Worm (Caenorhabditis elegans) whole organism, L1 larva: ENCODE results near the gene col-110.

Experiments used
- C04F5.9 ChIP-seq: sonication (generic microtip); optimal IDR thresholded peaks from 2 replicates; lab custom pipeline; 2016; ENCODE audit warnings: missing genetic modification characterization, missing compliant biosample characterization
- C34B4.2 ChIP-seq: sonication (generic microtip); optimal IDR thresholded peaks from 2 replicates; lab custom pipeline; 2017; ENCODE audit warnings: mild to moderate bottlenecking, missing genetic modification characterization, missing compliant biosample characterization
- F16B12.6 ChIP-seq: fragments of 150-350 bp; optimal IDR thresholded peaks from 2 replicates; lab custom pipeline; 2014; ENCODE audit warnings: missing biosample characterization, missing genetic modification characterization
- aha-1 ChIP-seq: fragments of 150-350 bp; optimal IDR thresholded peaks from 2 replicates; lab custom pipeline; 2014; ENCODE audit warnings: missing biosample characterization, missing genetic modification characterization
- alr-1 ChIP-seq: fragments of 200-800 bp; sonication (Bioruptor generic); optimal IDR thresholded peaks from 2 replicates; lab custom pipeline; 2018; ENCODE audit warnings: borderline replicate concordance, mild to moderate bottlenecking, missing genetic modification characterization, missing compliant biosample characterization
- blmp-1 ChIP-seq: fragments of 150-350 bp; optimal IDR thresholded peaks from 2 replicates; lab custom pipeline; 2014; ENCODE audit warnings: missing biosample characterization, missing genetic modification characterization
- ceh-63 ChIP-seq: fragments of 200-800 bp; sonication (Bioruptor generic); optimal IDR thresholded peaks from 2 replicates; lab custom pipeline; 2018; ENCODE audit warnings: mild to moderate bottlenecking, missing genetic modification characterization, missing compliant biosample characterization
- ceh-82 ChIP-seq, 3 experiments: fragments of 150-350 bp in 1 of 3; sonication (generic microtip) in 2 of 3; optimal IDR thresholded peaks; 2 replicates each; lab custom pipeline; 2014 to 2017; ENCODE audit warnings: missing biosample characterization in 3 of 3, missing genetic modification characterization in 3 of 3
- ceh-88 ChIP-seq: fragments of 200-800 bp; sonication (Bioruptor generic); IDR thresholded peaks from 2 replicates; pipeline ENCODE4 v1.3.6; 2022; ENCODE audit warnings: missing genetic modification characterization, missing compliant biosample characterization
- ceh-90 ChIP-seq: sonication (generic microtip); optimal IDR thresholded peaks from 2 replicates; lab custom pipeline; 2016; ENCODE audit warnings: missing genetic modification characterization, missing compliant biosample characterization
- ces-1 ChIP-seq: fragments of 150-350 bp; optimal IDR thresholded peaks from 2 replicates; lab custom pipeline; 2014; ENCODE audit warnings: missing biosample characterization, missing genetic modification reagents, missing genetic modification characterization
- dsc-1 ChIP-seq: sonication (generic microtip); optimal IDR thresholded peaks from 2 replicates; lab custom pipeline; 2016; ENCODE audit warnings: mild to moderate bottlenecking, missing genetic modification characterization, missing compliant biosample characterization
- efl-1 ChIP-seq, 4 experiments: fragments of 150-350 bp; optimal IDR thresholded peaks in 3 of 4; peaks in 1 of 4; 1 replicate in 1 of 4; 2 replicates in 3 of 4; lab custom pipeline; 2014; ENCODE audit warnings: missing biosample characterization in 2 of 4, missing genetic modification characterization in 2 of 4, missing genetic modification reagents in 2 of 4
- efl-3 ChIP-seq: fragments of 200-800 bp; sonication (Bioruptor generic); optimal IDR thresholded peaks from 2 replicates; lab custom pipeline; 2018; ENCODE audit warnings: mild to moderate bottlenecking, missing genetic modification characterization, missing compliant biosample characterization
- egl-13 ChIP-seq: sonication (generic microtip); optimal IDR thresholded peaks from 2 replicates; lab custom pipeline; 2016; ENCODE audit warnings: missing genotype, missing genetic modification reagents, missing genetic modification characterization, missing compliant biosample characterization
- fkh-10 ChIP-seq: sonication (generic microtip); optimal IDR thresholded peaks from 2 replicates; lab custom pipeline; 2017; ENCODE audit warnings: missing biosample characterization, missing genetic modification reagents, missing genetic modification characterization
- fkh-8 ChIP-seq: sonication (generic microtip); optimal IDR thresholded peaks from 2 replicates; lab custom pipeline; 2016; ENCODE audit warnings: mild to moderate bottlenecking, missing genetic modification characterization, missing compliant biosample characterization
- grh-1 ChIP-seq: fragments of 200-800 bp; sonication (Bioruptor generic); IDR thresholded peaks from 2 replicates; pipeline ENCODE4 v1.3.6; 2022; ENCODE audit warnings: missing genetic modification reagents, missing genetic modification characterization, missing compliant biosample characterization
- isw-1 ChIP-seq: fragments of 200-800 bp; sonication (Bioruptor generic); IDR thresholded peaks from 2 replicates; pipeline ENCODE4 v1.3.6; 2022; ENCODE audit warnings: missing genetic modification characterization, missing compliant biosample characterization
- jun-1 ChIP-seq: fragments of 150-350 bp; optimal IDR thresholded peaks from 2 replicates; lab custom pipeline; 2014; ENCODE audit warnings: missing biosample characterization, missing genetic modification reagents, missing genetic modification characterization
- lin-14 ChIP-seq: fragments of 200-800 bp; sonication (Bioruptor generic); optimal IDR thresholded peaks from 2 replicates; lab custom pipeline; 2018; ENCODE audit warnings: mild to moderate bottlenecking, missing genetic modification characterization, moderate library complexity, missing compliant biosample characterization
- lin-39 ChIP-seq: fragments of 150-350 bp; optimal IDR thresholded peaks from 2 replicates; lab custom pipeline; 2014; ENCODE audit warnings: missing biosample characterization, missing genetic modification reagents, missing genetic modification characterization
- lir-3 ChIP-seq: sonication (generic microtip); optimal IDR thresholded peaks from 2 replicates; lab custom pipeline; 2016; ENCODE audit warnings: mild to moderate bottlenecking, missing genetic modification characterization, moderate library complexity, missing compliant biosample characterization; ENCODE audit not compliant: poor library complexity
- lsy-2 ChIP-seq, 2 experiments: fragments of 150-350 bp; optimal IDR thresholded peaks; 2 replicates each; lab custom pipeline; 2014; ENCODE audit warnings: missing biosample characterization in 2 of 2, missing genetic modification characterization in 2 of 2
- mdl-1 ChIP-seq, 2 experiments: fragments of 150-350 bp; optimal IDR thresholded peaks; 2 replicates each; lab custom pipeline; 2014 to 2017; ENCODE audit warnings: missing biosample characterization in 2 of 2, missing genetic modification characterization in 2 of 2, inconsistent platforms in 1 of 2
- mef-2 ChIP-seq: fragments of 150-350 bp; optimal IDR thresholded peaks from 2 replicates; lab custom pipeline; 2014; ENCODE audit warnings: missing biosample characterization, missing genetic modification characterization
- mep-1 ChIP-seq: fragments of 150-350 bp; optimal IDR thresholded peaks from 2 replicates; lab custom pipeline; 2014; ENCODE audit warnings: missing biosample characterization, missing genetic modification characterization
- nhr-12 ChIP-seq: sonication (generic microtip); optimal IDR thresholded peaks from 2 replicates; lab custom pipeline; 2017; ENCODE audit warnings: missing biosample characterization, missing genetic modification characterization
- nhr-19 ChIP-seq: fragments of 200-800 bp; sonication (Bioruptor generic); conservative IDR thresholded peaks from 2 replicates; pipeline ENCODE4 v1.3.6; 2022; ENCODE audit warnings: missing genetic modification characterization, missing compliant biosample characterization
- nhr-28 ChIP-seq: fragments of 150-350 bp; optimal IDR thresholded peaks from 2 replicates; lab custom pipeline; 2014; ENCODE audit warnings: missing biosample characterization, missing genetic modification characterization
- nhr-47 ChIP-seq: sonication (generic microtip); optimal IDR thresholded peaks from 2 replicates; lab custom pipeline; 2016; ENCODE audit warnings: mild to moderate bottlenecking, missing genetic modification characterization, moderate library complexity, missing compliant biosample characterization
- nhr-71 ChIP-seq: sonication (generic microtip); optimal IDR thresholded peaks from 2 replicates; lab custom pipeline; 2016; ENCODE audit warnings: mild to moderate bottlenecking, missing genetic modification characterization, moderate library complexity, missing compliant biosample characterization
- pax-3 ChIP-seq: fragments of 200-800 bp; sonication (Bioruptor generic); optimal IDR thresholded peaks from 2 replicates; lab custom pipeline; 2018; ENCODE audit warnings: mild to moderate bottlenecking, missing genetic modification characterization, moderate library complexity, missing compliant biosample characterization
- snpc-4 ChIP-seq: fragments of 150-350 bp; optimal IDR thresholded peaks from 2 replicates; lab custom pipeline; 2014; ENCODE audit warnings: missing biosample characterization, missing genetic modification characterization
- sox-4 ChIP-seq: sonication (generic microtip); optimal IDR thresholded peaks from 2 replicates; lab custom pipeline; 2016; ENCODE audit warnings: missing genetic modification characterization, missing compliant biosample characterization
- tlp-1 ChIP-seq: fragments of 150-350 bp; optimal IDR thresholded peaks from 2 replicates; lab custom pipeline; 2014; ENCODE audit warnings: missing biosample characterization, missing genetic modification characterization
- xbp-1 ChIP-seq: sonication (generic microtip); optimal IDR thresholded peaks from 2 replicates; lab custom pipeline; 2016; ENCODE audit warnings: missing genetic modification characterization, missing compliant biosample characterization
- ztf-11 ChIP-seq, 2 experiments: sonication (generic microtip); optimal IDR thresholded peaks; 2 replicates each; lab custom pipeline; 2016 to 2017; ENCODE audit warnings: missing genetic modification characterization in 2 of 2, missing biosample characterization in 1 of 2, missing compliant biosample characterization in 1 of 2

The col-110 gene

DNA sequence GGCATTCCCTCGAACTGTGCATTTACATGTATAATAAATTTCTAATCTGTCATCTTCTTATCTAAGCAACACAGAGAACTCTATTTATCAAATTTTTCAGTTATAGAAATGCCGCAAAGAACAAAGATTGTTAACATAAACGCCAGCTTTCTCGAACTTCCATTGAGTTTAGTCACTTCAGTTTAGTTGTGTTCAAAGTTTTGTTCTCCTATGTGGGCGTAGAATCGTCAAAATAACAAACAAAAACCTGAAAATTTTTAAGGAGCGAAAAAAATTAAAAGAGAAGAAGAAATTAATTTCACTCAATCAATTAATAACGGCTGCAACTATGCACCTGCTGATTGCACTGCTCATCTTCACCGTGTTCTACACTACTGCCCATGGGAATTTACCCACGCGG is 26.5 kb upstream of the col-110 start, which contains the start of gene R105.5:
Gene R105.5, plus strand, starts transcription at position 301 of the 400 bp plus-strand sequence.
- TF ChIP-seq lsy-2 (tag; optimal IDR thresholded peaks at IDR 0.05; lab: Kevin White, UChicago): no peak
- TF ChIP-seq mdl-1 (tag; optimal IDR thresholded peaks at IDR 0.05; lab: Kevin White, UChicago): no peak
- no peak for TF ChIP-seq nhr-19
- no peak for TF ChIP-seq C04F5.9 (tag; lab: Kevin White, UChicago)
- TF ChIP-seq blmp-1: no peak
- TF ChIP-seq nhr-28 (tag; lab: Kevin White, UChicago): no peak
- TF ChIP-seq nhr-12 (tag; lab: Kevin White, UChicago): no peak
- no peak for TF ChIP-seq ceh-82 (tag; optimal IDR thresholded peaks at IDR 0.05; lab: Kevin White, UChicago)
- TF ChIP-seq efl-3: no peak
- TF ChIP-seq, all 84 proteins: peak for 0

DNA sequence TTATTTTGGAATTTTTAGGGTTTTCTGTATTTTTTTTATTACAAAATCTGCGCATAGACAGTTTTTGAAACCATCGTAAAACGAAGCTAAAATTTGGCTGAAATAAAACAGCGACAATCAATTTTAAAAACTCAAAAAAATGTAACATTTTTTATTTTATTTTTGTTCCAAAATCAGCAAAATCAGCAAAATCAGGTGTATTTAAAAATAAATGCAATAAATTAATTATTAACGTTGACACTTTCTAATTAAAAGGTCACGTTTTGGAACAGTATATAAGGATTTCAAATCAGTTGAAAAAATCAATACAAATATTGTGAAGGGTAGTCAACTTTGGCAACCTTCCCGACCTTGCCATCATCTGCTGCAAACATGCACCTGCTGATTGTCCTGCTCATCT is 23.9 kb upstream of the col-110 start, which contains the start of gene R105.1:
Gene R105.1, plus strand, starts transcription at position 301 of the 400 bp plus-strand sequence.
- TF ChIP-seq C04F5.9 (tag; lab: Kevin White, UChicago) (no peak), mep-1 (tag; lab: Kevin White, UChicago) (no peak), pax-3 (no peak)

DNA sequence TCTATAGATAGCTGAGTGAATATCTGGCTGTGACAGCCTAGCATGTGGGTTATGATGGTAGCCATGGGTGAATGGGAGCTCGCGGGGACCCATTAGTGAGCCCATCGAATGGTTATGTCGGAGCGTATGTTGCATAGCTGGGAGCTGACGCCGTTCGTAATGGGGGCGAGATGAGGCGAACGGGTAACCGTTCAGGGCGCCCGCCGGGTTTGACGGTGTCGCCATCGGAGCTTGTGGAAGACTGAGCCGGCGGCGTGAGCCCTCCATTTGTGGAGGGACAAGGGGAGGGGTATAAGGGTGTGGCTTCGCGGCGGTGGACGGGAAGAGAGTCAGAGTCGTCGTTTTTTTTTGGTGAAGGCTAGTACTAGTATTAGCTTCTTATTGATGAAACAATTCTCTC is 14.4 kb upstream of the col-110 start:
- TF ChIP-seq sox-4 (tag; lab: Kevin White, UChicago) (no peak), ztf-11 (tag; optimal IDR thresholded peaks at IDR 0.05; lab: Kevin White, UChicago) (no peak), efl-1 (optimal IDR thresholded peaks at IDR 0.05; lab: Kevin White, UChicago) (no peak), efl-1 (GFP tag; optimal IDR thresholded peaks at IDR 0.05 in 1 of 2; lab: Kevin White, UChicago) (peak in 1 of 2 experiments; percentile 41), ceh-88 (no peak), F16B12.6 (tag; lab: Kevin White, UChicago) (no peak)

DNA sequence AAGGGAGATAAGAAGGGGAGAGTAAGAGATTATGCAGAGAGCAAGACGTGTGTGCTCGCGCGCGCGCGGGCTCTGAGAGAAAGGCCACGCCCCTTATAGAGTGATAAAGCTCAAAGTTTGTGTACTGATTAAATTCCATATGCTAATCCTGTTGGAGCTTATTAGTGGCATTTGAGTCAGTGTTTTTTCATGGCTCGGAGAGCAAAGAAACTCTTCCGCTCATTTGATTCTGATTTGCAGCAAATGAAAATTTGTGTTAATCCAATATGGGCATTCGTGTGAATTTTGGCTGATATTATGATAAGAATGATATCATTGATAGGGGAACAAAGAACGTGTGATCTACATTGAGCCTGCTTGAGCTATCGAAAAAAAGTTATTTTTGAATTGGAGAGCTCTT is 4.0 kb upstream of the col-110 start:
- TF ChIP-seq grh-1 (GFP tag; lab: Robert Waterston, UW) (no peak), fkh-10 (GFP tag; lab: Kevin White, UChicago) (peak; percentile 11), ceh-63 (GFP tag; lab: Kevin White, UChicago) (no peak), pax-3 (peak; percentile 64), isw-1 (GFP tag; lab: Robert Waterston, UW) (no peak), nhr-19 (no peak), lin-14 (GFP tag; lab: Kevin White, UChicago) (no peak), C34B4.2 (tag; lab: Kevin White, UChicago) (no peak), lir-3 (no peak), blmp-1 (no peak), nhr-47 (peak; percentile 72), fkh-8 (tag; lab: Kevin White, UChicago) (peak; percentile 86), lin-39 (tag; lab: Kevin White, UChicago) (no peak), xbp-1 (tag; lab: Kevin White, UChicago) (no peak), alr-1 (no peak), nhr-28 (tag; lab: Kevin White, UChicago) (no peak), tlp-1 (no peak), mef-2 (tag; lab: Kevin White, UChicago) (no peak), ces-1 (no peak), jun-1 (tag; lab: Kevin White, UChicago) (peak; percentile 17), nhr-71 (tag; lab: Kevin White, UChicago) (peak; percentile 59), ceh-90 (tag; lab: Kevin White, UChicago) (no peak), egl-13 (tag; lab: Kevin White, UChicago) (peak; percentile 66), sox-4 (tag; lab: Kevin White, UChicago) (peak; percentile 32), snpc-4 (no peak), dsc-1 (peak; percentile 96), aha-1 (tag; lab: Kevin White, UChicago) (no peak), lsy-2 (tag; optimal IDR thresholded peaks at IDR 0.05; lab: Kevin White, UChicago) (no peak)
